Worm (Caenorhabditis elegans) whole organism, L4 larva: Measurements from ENCODE around the gene lurp-3.

Experiments used
- ceh-82 ChIP-seq: sonication (generic microtip); optimal IDR thresholded peaks from 2 replicates; lab custom pipeline; 2017; ENCODE audit warnings: missing biosample characterization, missing genetic modification characterization
- ces-1 ChIP-seq: fragments of 150-350 bp; sonication (generic microtip); optimal IDR thresholded peaks from 4 replicates; lab custom pipeline; 2014; ENCODE audit warnings: missing biosample characterization, missing genetic modification reagents, missing genetic modification characterization
- dmd-9 ChIP-seq: fragments of 200-800 bp; sonication (Bioruptor generic); IDR thresholded peaks from 2 replicates; pipeline ENCODE4 v1.3.6; 2022; ENCODE audit warnings: missing genetic modification reagents, missing genetic modification characterization, missing compliant biosample characterization
- jun-1 ChIP-seq: fragments of 150-350 bp; optimal IDR thresholded peaks from 2 replicates; lab custom pipeline; 2014; ENCODE audit warnings: missing biosample characterization, missing genetic modification reagents, missing genetic modification characterization
- lin-1 ChIP-seq: fragments of 200-800 bp; sonication (Bioruptor generic); IDR thresholded peaks from 2 replicates; pipeline ENCODE4 v1.3.6; 2022; ENCODE audit warnings: missing genetic modification reagents, missing genetic modification characterization, missing compliant biosample characterization
- lsy-2 ChIP-seq, 2 experiments: fragments of 150-350 bp in 1 of 2; sonication (generic microtip) in 1 of 2; optimal IDR thresholded peaks; 2 replicates each; lab custom pipeline; 2014 to 2017; ENCODE audit warnings: missing biosample characterization in 2 of 2, missing genetic modification characterization in 2 of 2
- mdl-1 ChIP-seq, 2 experiments: fragments of 150-350 bp in 1 of 2; sonication (generic microtip) in 1 of 2; optimal IDR thresholded peaks; 2 replicates each; lab custom pipeline; 2014 to 2017; ENCODE audit warnings: missing biosample characterization in 2 of 2, missing genetic modification characterization in 2 of 2
- mxl-3 ChIP-seq: fragments of 200-800 bp; sonication (Bioruptor generic); optimal IDR thresholded peaks from 2 replicates; lab custom pipeline; 2018; ENCODE audit warnings: mild to moderate bottlenecking, missing genetic modification characterization, missing compliant biosample characterization
- nhr-76 ChIP-seq: fragments of 150-350 bp; optimal IDR thresholded peaks from 2 replicates; lab custom pipeline; 2014; ENCODE audit warnings: missing biosample characterization, missing genetic modification characterization
- pha-4 ChIP-seq, 2 experiments: fragments of 150-350 bp in 1 of 2; fragments of 200-800 bp in 1 of 2; sonication (Bioruptor generic) in 1 of 2; IDR thresholded peaks in 1 of 2; optimal IDR thresholded peaks in 1 of 2; 2 replicates each; pipeline versions ENCODE4 v1.3.6 to Lab custom; 2014 to 2022; ENCODE audit warnings: missing genetic modification characterization in 2 of 2, missing genetic modification reagents in 2 of 2, missing biosample characterization in 1 of 2, missing compliant biosample characterization in 1 of 2
- snpc-4 ChIP-seq: fragments of 150-350 bp; optimal IDR thresholded peaks from 2 replicates; lab custom pipeline; 2014; ENCODE audit warnings: missing biosample characterization, missing genetic modification characterization
- unc-62 ChIP-seq, 3 experiments: fragments of 150-350 bp in 1 of 3; sonication (generic microtip); optimal IDR thresholded peaks in 2 of 3; peaks in 1 of 3; 1 replicate in 1 of 3; 2 replicates in 2 of 3; lab custom pipeline; 2014 to 2017; ENCODE audit warnings: missing biosample characterization in 3 of 3, missing genetic modification characterization in 3 of 3, missing genetic modification reagents in 3 of 3, missing genotype in 1 of 3

ce11 chrV:13410688-13411087 is 44.9 kb upstream of the lurp-3 start, which contains the start of gene F53F1.4:
- TF ChIP-seq nhr-76 (no peak), pha-4 (GFP tag; IDR thresholded peaks at IDR 0.05; lab: Robert Waterston, UW) (no peak), pha-4 (tag; optimal IDR thresholded peaks at IDR 0.05; lab: Kevin White, UChicago) (no peak), mdl-1 (tag; optimal IDR thresholded peaks at IDR 0.05; lab: Kevin White, UChicago) (no peak), ceh-82 (tag; lab: Kevin White, UChicago) (no peak), dmd-9 (GFP tag; lab: Robert Waterston, UW) (no peak), mxl-3 (GFP tag; lab: Kevin White, UChicago) (peak; percentile 74), ces-1 (no peak), jun-1 (no peak), lin-1 (GFP tag; lab: Robert Waterston, UW) (no peak), unc-62 (GFP tag; optimal IDR thresholded peaks at IDR 0.05 in 1 of 2; lab: Kevin White, UChicago) (no peak), unc-62 (tag; optimal IDR thresholded peaks at IDR 0.05; lab: Kevin White, UChicago) (no peak), lsy-2 (tag; optimal IDR thresholded peaks at IDR 0.05; lab: Kevin White, UChicago) (no peak), snpc-4 (tag; lab: Kevin White, UChicago) (no peak)
